Fruit fly (Drosophila melanogaster): ENCODE data around the gene ATPsyndelta.

The ATPsyndelta gene

dm6 chrX:10250659-10251058 is 37.9 kb downstream of the ATPsyndelta start (continued):
- TF ChIP-seq CG9215 (GFP tag; IDR thresholded peaks at IDR 0.05) = 0 out of 2 replicates have a peak, but pooled peaks have one; percentile 25
- TF ChIP-seq unpg (GFP tag; optimal IDR thresholded peaks at IDR 0.05) = no peak
- TF ChIP-seq Antp (GFP tag; optimal IDR thresholded peaks at IDR 0.05) = no peak
- TF ChIP-seq dan (GFP tag; IDR thresholded peaks at IDR 0.05) = no peak
- no peak for TF ChIP-seq tll (GFP tag; optimal IDR thresholded peaks at IDR 0.05)
- TF ChIP-seq amos (GFP tag; IDR thresholded peaks at IDR 0.05; ENCODE audit: partially characterized antibody) = no peak
- no peak for TF ChIP-seq Nf-YC (tag; optimal IDR thresholded peaks at IDR 0.05)
- TF ChIP-seq CG3281 (GFP tag; optimal IDR thresholded peaks at IDR 0.05) = peak; percentile 9
- no peak for TF ChIP-seq CG31365 (tag; optimal IDR thresholded peaks at IDR 0.05)
- TF ChIP-seq CG3838 (GFP tag; optimal IDR thresholded peaks at IDR 0.05) = no peak
- no peak for TF ChIP-seq Ravus (GFP tag; IDR thresholded peaks at IDR 0.05)
- peak; percentile 16 for TF ChIP-seq CoRest (tag; optimal IDR thresholded peaks at IDR 0.05)
- TF ChIP-seq E2f1 (GFP tag; IDR thresholded peaks at IDR 0.05) = no peak
- no peak for TF ChIP-seq ab (GFP tag; optimal IDR thresholded peaks at IDR 0.05)
- no peak for TF ChIP-seq CG10543 (GFP tag; optimal IDR thresholded peaks at IDR 0.05)
- TF ChIP-seq sens (GFP tag) = no peak
- TF ChIP-seq dpn (GFP tag; optimal IDR thresholded peaks at IDR 0.05) = peak in 1 of 2 experiments; percentile 2
- TF ChIP-seq CG31388 (GFP tag; optimal IDR thresholded peaks at IDR 0.05) = no peak
- TF ChIP-seq z (GFP tag; IDR thresholded peaks at IDR 0.05) = no peak
- peak; percentile 74 for TF ChIP-seq CG18599 (GFP tag; optimal IDR thresholded peaks at IDR 0.05)
- TF ChIP-seq Sox100B (GFP tag; optimal IDR thresholded peaks at IDR 0.05) = no peak
- TF ChIP-seq CG11504 (tag; optimal IDR thresholded peaks at IDR 0.05) = peak; percentile 19
- no peak for TF ChIP-seq CG4282 (GFP tag; optimal IDR thresholded peaks at IDR 0.05)
- no peak for TF ChIP-seq CG10321 (GFP tag; IDR thresholded peaks at IDR 0.05)
- TF ChIP-seq CG10147 (GFP tag; optimal IDR thresholded peaks at IDR 0.05) = peak; percentile 3
- TF ChIP-seq CG8478 (optimal IDR thresholded peaks at IDR 0.05) = no peak
- TF ChIP-seq CG7556 (GFP tag; optimal IDR thresholded peaks at IDR 0.05) = peak; percentile 30
- no peak for TF ChIP-seq CG15479 (GFP tag; optimal IDR thresholded peaks at IDR 0.05)
- TF ChIP-seq jing (GFP tag; optimal IDR thresholded peaks at IDR 0.05) = no peak
- TF ChIP-seq NFAT (GFP tag; IDR thresholded peaks at IDR 0.05) = no peak
- peak; percentile 8; the same call in 1 of the 2 replicates for TF ChIP-seq Ptx1 (GFP tag; IDR thresholded peaks at IDR 0.05)
- no peak for TF ChIP-seq cato (GFP tag; optimal IDR thresholded peaks at IDR 0.05; ENCODE audit: borderline replicate concordance)
- TF ChIP-seq Chrac-16 (GFP tag; optimal IDR thresholded peaks at IDR 0.05) = no peak

dm6 chrX:10252745-10253144 is 40.0 kb downstream of the ATPsyndelta start:
- TF ChIP-seq ab (GFP tag; optimal IDR thresholded peaks at IDR 0.05) = no peak
- TF ChIP-seq CG14860 (GFP tag; IDR thresholded peaks at IDR 0.05; ENCODE audit: partially characterized antibody) = 0 out of 3 replicates have a peak, but pooled peaks have one; percentile 11
- no peak for TF ChIP-seq Hr39 (optimal IDR thresholded peaks at IDR 0.05)
- peak; percentile 89 for TF ChIP-seq CTCF (GFP tag; optimal IDR thresholded peaks at IDR 0.05)
- no peak for TF ChIP-seq gcm2 (GFP tag; optimal IDR thresholded peaks at IDR 0.05)
- peak; percentile 12 for TF ChIP-seq CoRest (tag; optimal IDR thresholded peaks at IDR 0.05)
- no peak for TF ChIP-seq dmrt11E (tag; optimal IDR thresholded peaks at IDR 0.05)
- TF ChIP-seq CG18476 (GFP tag; optimal IDR thresholded peaks at IDR 0.05) = no peak
- TF ChIP-seq CG1832 (GFP tag; optimal IDR thresholded peaks at IDR 0.05) = no peak
- TF ChIP-seq CG7372 (GFP tag; IDR thresholded peaks at IDR 0.05) = peak; percentile 72
- TF ChIP-seq Poxn (GFP tag; IDR thresholded peaks at IDR 0.05) = no peak
- no peak for TF ChIP-seq CG10979 (tag; optimal IDR thresholded peaks at IDR 0.05)
- no peak for TF ChIP-seq bowl (GFP tag; IDR thresholded peaks at IDR 0.05)
- no peak for TF ChIP-seq CG9609 (GFP tag; optimal IDR thresholded peaks at IDR 0.05)
- TF ChIP-seq CG8281 (tag; optimal IDR thresholded peaks at IDR 0.05) = no peak
- TF ChIP-seq CG7963 (GFP tag; IDR thresholded peaks at IDR 0.05; ENCODE audit: partially characterized antibody) = 0 out of 3 replicates have a peak, but pooled peaks have one; percentile 25
- no peak for TF ChIP-seq Bteb2 (GFP tag; optimal IDR thresholded peaks at IDR 0.05)
- 0 out of 3 replicates have a peak, but pooled peaks have one; percentile 32 for TF ChIP-seq ci (GFP tag; IDR thresholded peaks at IDR 0.05)
- TF ChIP-seq CG4404 (GFP tag; IDR thresholded peaks at IDR 0.05) = no peak
- peak; percentile 31; the same call in 1 of the 3 replicates for TF ChIP-seq Opbp (GFP tag; IDR thresholded peaks at IDR 0.05; ENCODE audit: partially characterized antibody)
- TF ChIP-seq CG2129 (GFP tag; IDR thresholded peaks at IDR 0.05; ENCODE audit: partially characterized antibody) = no peak
- TF ChIP-seq Bgb (GFP tag; IDR thresholded peaks at IDR 0.05; ENCODE audit: partially characterized antibody) = peak; percentile 39

Measured in whole organism, embryonic.